Fruit fly (Drosophila melanogaster) whole organism, embryonic: ENCODE results near the gene CG13850.
A peak's percentile ranks its signal among the peaks of the same experiment; 100 is the strongest.

ENCODE experiments used
- Ada2b ChIP-seq: fragments of 200-800 bp; sonication (Bioruptor generic); IDR thresholded peaks from 2 replicates; pipeline ENCODE4 v1.3.6; 2022; ENCODE audit warnings: missing biosample characterization, missing genetic modification characterization
- Atf3 ChIP-seq: fragments of 200-800 bp; sonication (Bioruptor generic); optimal IDR thresholded peaks from 3 replicates; lab custom pipeline; 2016; ENCODE audit warnings: missing biosample characterization, missing genetic modification characterization
- Atf6 ChIP-seq: fragments of 200-800 bp; sonication (Bioruptor generic); IDR thresholded peaks from 2 replicates; pipeline ENCODE4 v1.3.6; 2022; ENCODE audit warnings: missing biosample characterization, missing genetic modification characterization
- Bgb ChIP-seq: fragments of 200-800 bp; sonication (Bioruptor generic); IDR thresholded peaks from 2 replicates; pipeline ENCODE4 v1.3.6; 2022; ENCODE audit warnings: missing biosample characterization, missing genetic modification characterization; ENCODE audit not compliant: partially characterized antibody
- C15 ChIP-seq: fragments of 200-800 bp; sonication (Bioruptor generic); IDR thresholded peaks from 3 replicates; pipeline ENCODE4 v1.3.6; 2022; ENCODE audit warnings: missing biosample characterization, missing genetic modification characterization
- CG10267 ChIP-seq: fragments of 200-800 bp; sonication (Bioruptor generic); optimal IDR thresholded peaks from 2 replicates; lab custom pipeline; 2018; ENCODE audit warnings: missing biosample characterization, mild to moderate bottlenecking, missing genetic modification characterization, moderate library complexity
- CG10543 ChIP-seq: fragments of 200-800 bp; sonication (Bioruptor generic); optimal IDR thresholded peaks from 3 replicates; lab custom pipeline; 2017; ENCODE audit warnings: missing biosample characterization, mild to moderate bottlenecking, missing genetic modification characterization, moderate library complexity
- CG12071 ChIP-seq: fragments of 200-800 bp; sonication (Bioruptor generic); optimal IDR thresholded peaks from 3 replicates; lab custom pipeline; 2018; ENCODE audit warnings: missing biosample characterization, mild to moderate bottlenecking, missing genetic modification characterization
- CG12155 ChIP-seq: fragments of 200-800 bp; sonication (Bioruptor generic); optimal IDR thresholded peaks from 3 replicates; lab custom pipeline; 2016; ENCODE audit warnings: missing biosample characterization, missing genetic modification characterization
- CG12219 ChIP-seq: fragments of 200-800 bp; sonication (Bioruptor generic); optimal IDR thresholded peaks from 3 replicates; lab custom pipeline; 2018; ENCODE audit warnings: missing biosample characterization, mild to moderate bottlenecking, missing genetic modification characterization
- CG12659 ChIP-seq: fragments of 200-800 bp; sonication (Bioruptor generic); optimal IDR thresholded peaks from 3 replicates; lab custom pipeline; 2017; ENCODE audit warnings: mild to moderate bottlenecking, missing biosample characterization, missing genetic modification reagents, missing genetic modification characterization
- CG13775 ChIP-seq: fragments of 200-800 bp; sonication (Bioruptor generic); optimal IDR thresholded peaks from 3 replicates; lab custom pipeline; 2017; ENCODE audit warnings: missing biosample characterization, mild to moderate bottlenecking, missing genetic modification characterization
- CG14441 ChIP-seq: fragments of 200-800 bp; sonication (Bioruptor generic); IDR thresholded peaks from 2 replicates; pipeline ENCODE4 v1.3.6; 2022; ENCODE audit warnings: missing biosample characterization, missing genetic modification characterization
- CG16779 ChIP-seq: fragments of 200-800 bp; sonication (Bioruptor generic); IDR thresholded peaks from 2 replicates; pipeline ENCODE4 v1.3.6; 2022; ENCODE audit warnings: missing biosample characterization, missing genetic modification characterization
- CG3407 ChIP-seq: fragments of 200-800 bp; sonication (Bioruptor generic); optimal IDR thresholded peaks from 2 replicates; lab custom pipeline; 2018; ENCODE audit warnings: missing biosample characterization, mild to moderate bottlenecking, missing genetic modification characterization
- CG43689 ChIP-seq: fragments of 200-800 bp; sonication (Bioruptor generic); IDR thresholded peaks from 2 replicates; pipeline ENCODE4 v1.3.6; 2022; ENCODE audit warnings: missing biosample characterization, missing genetic modification characterization
- CG4404 ChIP-seq: fragments of 200-800 bp; sonication (Bioruptor generic); IDR thresholded peaks from 2 replicates; pipeline ENCODE4 v1.3.6; 2022; ENCODE audit warnings: missing biosample characterization, missing genetic modification characterization
- CG6683 ChIP-seq: fragments of 200-800 bp; sonication (Bioruptor generic); optimal IDR thresholded peaks from 2 replicates; lab custom pipeline; 2017; ENCODE audit warnings: missing biosample characterization, mild to moderate bottlenecking, missing genetic modification characterization, missing genetic modification reagents
- CG7987 ChIP-seq: fragments of 200-800 bp; sonication (Bioruptor generic); optimal IDR thresholded peaks from 2 replicates; lab custom pipeline; 2018; ENCODE audit warnings: missing biosample characterization, mild to moderate bottlenecking, missing genetic modification characterization, moderate library complexity
- Dip2 ChIP-seq: fragments of 200-800 bp; sonication (Bioruptor generic); IDR thresholded peaks from 2 replicates; pipeline ENCODE4 v1.3.6; 2022; ENCODE audit warnings: missing biosample characterization, missing genetic modification characterization
- Hmr ChIP-seq: fragments of 200-800 bp; sonication (Bioruptor generic); optimal IDR thresholded peaks from 3 replicates; lab custom pipeline; 2017; ENCODE audit warnings: mild to moderate bottlenecking, missing biosample characterization, missing genetic modification reagents, missing genetic modification characterization
- Lpt ChIP-seq: fragments of >200 bp; optimal IDR thresholded peaks from 2 replicates; lab custom pipeline; 2018; ENCODE audit warnings: missing biosample characterization, missing genetic modification characterization
- MBD-R2 ChIP-seq: fragments of 200-800 bp; sonication (Bioruptor generic); IDR thresholded peaks from 2 replicates; pipeline ENCODE4 v1.3.6; 2022; ENCODE audit warnings: missing biosample characterization, missing genetic modification characterization
- NfI ChIP-seq: fragments of 200-800 bp; sonication (Bioruptor generic); optimal IDR thresholded peaks from 3 replicates; lab custom pipeline; 2018; ENCODE audit warnings: missing biosample characterization, mild to moderate bottlenecking, missing genetic modification characterization, moderate library complexity
- Oli ChIP-seq: fragments of 200-800 bp; sonication (Bioruptor generic); optimal IDR thresholded peaks from 2 replicates; lab custom pipeline; 2018; ENCODE audit warnings: missing biosample characterization, mild to moderate bottlenecking, missing genetic modification characterization, moderate library complexity
- Poxn ChIP-seq: fragments of 200-800 bp; sonication (Bioruptor generic); IDR thresholded peaks from 2 replicates; pipeline ENCODE4 v1.3.6; 2022; ENCODE audit warnings: missing biosample characterization, missing genetic modification characterization
- Sox102F ChIP-seq: fragments of 200-800 bp; sonication (Bioruptor generic); optimal IDR thresholded peaks from 2 replicates; lab custom pipeline; 2018; ENCODE audit warnings: missing biosample characterization, mild to moderate bottlenecking, missing genetic modification characterization, moderate library complexity
- Ssrp ChIP-seq: fragments of 200-800 bp; sonication (Bioruptor generic); optimal IDR thresholded peaks from 2 replicates; lab custom pipeline; 2018; ENCODE audit warnings: missing biosample characterization, mild to moderate bottlenecking, missing genetic modification characterization, moderate library complexity
- abd-A ChIP-seq: fragments of 200-800 bp; sonication (Bioruptor generic); optimal IDR thresholded peaks from 3 replicates; lab custom pipeline; 2019; ENCODE audit warnings: missing biosample characterization, mild to moderate bottlenecking, missing genetic modification characterization, moderate library complexity
- aop ChIP-seq: fragments of 200-800 bp; sonication (Bioruptor generic); IDR thresholded peaks from 2 replicates; pipeline ENCODE4 v1.3.6; 2022; ENCODE audit warnings: missing biosample characterization, missing genetic modification characterization
- chm ChIP-seq: fragments of 200-800 bp; sonication (Bioruptor generic); IDR thresholded peaks from 2 replicates; pipeline ENCODE4 v1.3.6; 2022; ENCODE audit warnings: missing biosample characterization, missing genetic modification characterization
- corto ChIP-seq: fragments of 200-800 bp; sonication (Bioruptor generic); optimal IDR thresholded peaks from 2 replicates; lab custom pipeline; 2016; ENCODE audit warnings: missing biosample characterization, mild to moderate bottlenecking, missing genetic modification characterization, moderate library complexity
- cwo ChIP-seq: fragments of 200-800 bp; sonication (Bioruptor generic); optimal IDR thresholded peaks from 3 replicates; lab custom pipeline; 2017; ENCODE audit warnings: missing biosample characterization, missing genetic modification characterization, mild to moderate bottlenecking, moderate library complexity, missing genetic modification reagents
- da ChIP-seq: fragments of 200-800 bp; sonication (Bioruptor generic); optimal IDR thresholded peaks from 2 replicates; lab custom pipeline; 2016; ENCODE audit warnings: missing biosample characterization, missing genetic modification characterization
- disco-r ChIP-seq: fragments of 200-800 bp; sonication (Bioruptor generic); optimal IDR thresholded peaks from 2 replicates; lab custom pipeline; 2016; ENCODE audit warnings: missing biosample characterization, missing genetic modification characterization
- dmrt99B ChIP-seq: fragments of 200-800 bp; sonication (Bioruptor generic); optimal IDR thresholded peaks from 2 replicates; lab custom pipeline; 2018; ENCODE audit warnings: missing biosample characterization, mild to moderate bottlenecking, missing genetic modification characterization, moderate library complexity
- ems ChIP-seq: fragments of 200-800 bp; sonication (Bioruptor generic); optimal IDR thresholded peaks from 3 replicates; lab custom pipeline; 2016; ENCODE audit warnings: missing biosample characterization, missing genetic modification characterization
- gcm2 ChIP-seq: fragments of 200-800 bp; sonication (Bioruptor generic); optimal IDR thresholded peaks from 2 replicates; lab custom pipeline; 2016; ENCODE audit warnings: missing biosample characterization, missing genetic modification characterization
- gem ChIP-seq: fragments of 200-800 bp; sonication (Bioruptor generic); optimal IDR thresholded peaks from 2 replicates; lab custom pipeline; 2019; ENCODE audit warnings: missing biosample characterization, mild to moderate bottlenecking, missing genetic modification characterization, moderate library complexity
- kah ChIP-seq: fragments of 200-800 bp; sonication (Bioruptor generic); optimal IDR thresholded peaks from 2 replicates; lab custom pipeline; 2018; ENCODE audit warnings: missing biosample characterization, mild to moderate bottlenecking, missing genetic modification characterization
- lilli ChIP-seq: fragments of 200-800 bp; sonication (Bioruptor generic); optimal IDR thresholded peaks from 3 replicates; lab custom pipeline; 2016; ENCODE audit warnings: missing biosample characterization, missing genetic modification characterization
- otp ChIP-seq: fragments of 200-800 bp; sonication (Bioruptor generic); IDR thresholded peaks from 3 replicates; pipeline ENCODE4, ENCODE4 v1.3.6; 2022; ENCODE audit warnings: missing biosample characterization, missing genetic modification characterization
- p53 ChIP-seq: fragments of 200-800 bp; sonication (Bioruptor generic); optimal IDR thresholded peaks from 2 replicates; lab custom pipeline; 2016; ENCODE audit warnings: missing biosample characterization, missing genetic modification characterization
- sisA ChIP-seq: fragments of 200-800 bp; sonication (Bioruptor generic); IDR thresholded peaks from 2 replicates; pipeline ENCODE4 v1.3.6; 2022; ENCODE audit warnings: missing biosample characterization, missing genetic modification characterization
- slbo ChIP-seq: fragments of 200-800 bp; sonication (Bioruptor generic); IDR thresholded peaks from 2 replicates; pipeline ENCODE4 v1.3.6; 2022; ENCODE audit warnings: missing biosample characterization, missing genetic modification characterization
- sob ChIP-seq: fragments of 200-800 bp; sonication (Bioruptor generic); IDR thresholded peaks from 2 replicates; pipeline ENCODE4 v1.3.6; 2022; ENCODE audit warnings: missing biosample characterization, missing genetic modification characterization
- sug ChIP-seq: fragments of 200-800 bp; optimal IDR thresholded peaks from 2 replicates; lab custom pipeline; 2019; ENCODE audit warnings: missing biosample characterization, mild to moderate bottlenecking, missing genetic modification characterization, moderate library complexity
- tio ChIP-seq: fragments of 200-800 bp; sonication (Bioruptor generic); optimal IDR thresholded peaks from 2 replicates; lab custom pipeline; 2017; ENCODE audit warnings: missing biosample characterization, missing genetic modification characterization, inconsistent platforms
- vnd ChIP-seq: fragments of 200-800 bp; sonication (Bioruptor generic); IDR thresholded peaks from 3 replicates; pipeline ENCODE4 v1.3.6; 2022; ENCODE audit warnings: missing biosample characterization, missing genetic modification characterization; ENCODE audit not compliant: partially characterized antibody
- wor ChIP-seq: fragments of 200-800 bp; sonication (Bioruptor generic); IDR thresholded peaks from 2 replicates; pipeline ENCODE4 v1.3.6; 2022; ENCODE audit warnings: missing biosample characterization, missing genetic modification characterization

CG13850 gene

DNA sequence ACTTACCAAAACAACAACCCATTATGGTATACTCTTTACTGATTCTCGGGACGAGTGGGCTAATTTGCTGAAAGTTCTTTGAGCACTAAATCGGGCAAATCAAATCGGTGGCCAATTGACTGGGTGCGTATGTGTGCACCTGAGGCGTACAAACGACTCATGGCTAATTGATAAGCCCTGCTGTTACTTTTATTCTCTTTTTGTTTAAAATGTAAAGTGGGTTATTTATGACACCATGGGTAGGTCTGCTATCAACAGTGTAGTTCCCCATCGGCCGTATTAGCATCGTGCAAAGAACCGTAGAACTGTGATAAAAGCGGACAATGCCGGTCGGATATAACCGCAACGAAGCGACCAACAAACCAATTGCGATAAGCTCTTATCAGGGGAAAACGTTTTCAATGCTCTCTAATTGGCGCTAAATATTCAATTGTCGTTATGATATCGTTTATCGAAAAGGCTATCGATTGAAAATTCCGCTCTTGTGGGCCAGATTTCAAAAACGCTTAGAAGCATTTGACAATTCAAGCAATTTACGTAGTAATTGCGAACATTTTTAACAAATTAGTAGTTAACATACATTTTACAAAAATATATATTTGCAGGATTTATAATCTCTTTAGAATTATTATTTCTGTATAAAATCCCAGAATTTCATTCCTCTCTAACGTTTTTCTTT is 36.6 kb upstream of the CG13850 start, which contains the start of gene CG34288 (continued):
- peak; percentile 38 for TF ChIP-seq dmrt99B
- peak; percentile 13; the same call in 1 of the 2 replicates for TF ChIP-seq chm (GFP tag; lab: Robert Waterston, UW)
- no peak for TF ChIP-seq abd-A (tag; lab: Kevin White, UChicago)
- peak; percentile 2 for TF ChIP-seq Oli (tag; lab: Kevin White, UChicago)
- no peak for TF ChIP-seq aop (GFP tag; lab: Robert Waterston, UW)
- TF ChIP-seq C15 (GFP tag; lab: Robert Waterston, UW) = peak; percentile 9; the same call in 1 of the 3 replicates
- TF ChIP-seq CG10543 (GFP tag; lab: Kevin White, UChicago) = peak; percentile 37
- peak; percentile 17 for TF ChIP-seq Atf3
- TF ChIP-seq CG7987 (GFP tag; lab: Kevin White, UChicago) = peak; percentile 16
- TF ChIP-seq corto = peak; percentile 78
- TF ChIP-seq CG3407 (GFP tag; lab: Kevin White, UChicago) = no peak
- no peak for TF ChIP-seq kah (GFP tag; lab: Kevin White, UChicago)
- peak; percentile 2 for TF ChIP-seq CG12155 (GFP tag; lab: Kevin White, UChicago)
- TF ChIP-seq ems (GFP tag; lab: Kevin White, UChicago) = no peak
- no peak for TF ChIP-seq gcm2 (GFP tag; lab: Kevin White, UChicago)
- no peak for TF ChIP-seq p53
- no peak for TF ChIP-seq CG13775 (GFP tag; lab: Kevin White, UChicago)
- TF ChIP-seq sisA (GFP tag; lab: Robert Waterston, UW) = peak; percentile 51; the same call in 1 of the 2 replicates
- peak; percentile 80 for TF ChIP-seq CG16779
- TF ChIP-seq Poxn (GFP tag; lab: Robert Waterston, UW) = no peak; the same call in 1 of the 2 replicates
- peak; percentile 82 for TF ChIP-seq slbo (GFP tag; lab: Robert Waterston, UW)
- TF ChIP-seq Ada2b = 0 out of 2 replicates have a peak, but pooled peaks have one; percentile 4
- TF ChIP-seq CG43689 = 0 out of 2 replicates have a peak, but pooled peaks have one; percentile 14
- no peak for TF ChIP-seq disco-r (GFP tag; lab: Kevin White, UChicago)
- TF ChIP-seq CG14441 (GFP tag; lab: Robert Waterston, UW) = peak; percentile 55
- TF ChIP-seq Bgb (GFP tag; lab: Robert Waterston, UW) = peak; percentile 29; the same call in 1 of the 2 replicates
- TF ChIP-seq da (GFP tag; lab: Kevin White, UChicago) = no peak
- TF ChIP-seq CG4404 (GFP tag; lab: Robert Waterston, UW) = no peak
- no peak for TF ChIP-seq tio (GFP tag; lab: Kevin White, UChicago)
- peak; percentile 13; the same call in 1 of the 2 replicates for TF ChIP-seq MBD-R2 (GFP tag; lab: Robert Waterston, UW)
- peak; percentile 77 for TF ChIP-seq otp (GFP tag; lab: Robert Waterston, UW)
- no peak for TF ChIP-seq NfI
- no peak for TF ChIP-seq vnd (GFP tag; lab: Robert Waterston, UW)
- TF ChIP-seq Hmr (GFP tag; lab: Kevin White, UChicago) = no peak
- peak; percentile 28 for TF ChIP-seq CG12071 (GFP tag; lab: Kevin White, UChicago)
- no peak for TF ChIP-seq CG10267
- no peak for TF ChIP-seq Ssrp (tag; lab: Kevin White, UChicago)
- peak; percentile 89 for TF ChIP-seq sug (tag; lab: Kevin White, UChicago)
- TF ChIP-seq CG6683 (GFP tag; lab: Kevin White, UChicago) = no peak
- TF ChIP-seq Lpt (GFP tag; lab: Kevin White, UChicago) = no peak
- peak; percentile 70 for TF ChIP-seq cwo (GFP tag; lab: Kevin White, UChicago)
- TF ChIP-seq CG12219 (GFP tag; lab: Kevin White, UChicago) = no peak
- TF ChIP-seq Sox102F = peak; percentile 38
- TF ChIP-seq Atf6 = peak; percentile 68; the same call in 1 of the 2 replicates
- TF ChIP-seq sob (GFP tag; lab: Robert Waterston, UW) = peak; percentile 73
- no peak for TF ChIP-seq Dip2
- TF ChIP-seq lilli (GFP tag; lab: Kevin White, UChicago) = no peak
- TF ChIP-seq gem (tag; lab: Kevin White, UChicago) = no peak
- TF ChIP-seq wor (GFP tag; lab: Robert Waterston, UW) = no peak
- no peak for TF ChIP-seq CG12659
